Worm (Caenorhabditis elegans): ENCODE results near the gene dnj-3.

- TF ChIP-seq elt-2 (tag; optimal IDR thresholded peaks at IDR 0.05) (peak; percentile 3), lin-15B (tag; optimal IDR thresholded peaks at IDR 0.05) (peak; percentile 28), fos-1 (tag; optimal IDR thresholded peaks at IDR 0.05) (no peak), skn-1 (tag; optimal IDR thresholded peaks at IDR 0.05) (no peak), aly-2 (tag; optimal IDR thresholded peaks at IDR 0.05) (no peak), nhr-28 (tag; optimal IDR thresholded peaks at IDR 0.05) (no peak), nhr-11 (tag; optimal IDR thresholded peaks at IDR 0.05) (no peak), ama-1 (optimal IDR thresholded peaks at IDR 0.05) (no peak), nhr-23 (tag; optimal IDR thresholded peaks at IDR 0.05) (peak; percentile 41), ceh-9 (tag; optimal IDR thresholded peaks at IDR 0.05) (no peak), unc-39 (tag; optimal IDR thresholded peaks at IDR 0.05) (no peak)
Measured at ce11 chrV:15059534-15059933, 8.9 kb upstream of the dnj-3 start, which contains the start of the genes mcm-3 and C25D7.15.

Measured in whole organism, L3 larva.